In the genomic region with DNA sequence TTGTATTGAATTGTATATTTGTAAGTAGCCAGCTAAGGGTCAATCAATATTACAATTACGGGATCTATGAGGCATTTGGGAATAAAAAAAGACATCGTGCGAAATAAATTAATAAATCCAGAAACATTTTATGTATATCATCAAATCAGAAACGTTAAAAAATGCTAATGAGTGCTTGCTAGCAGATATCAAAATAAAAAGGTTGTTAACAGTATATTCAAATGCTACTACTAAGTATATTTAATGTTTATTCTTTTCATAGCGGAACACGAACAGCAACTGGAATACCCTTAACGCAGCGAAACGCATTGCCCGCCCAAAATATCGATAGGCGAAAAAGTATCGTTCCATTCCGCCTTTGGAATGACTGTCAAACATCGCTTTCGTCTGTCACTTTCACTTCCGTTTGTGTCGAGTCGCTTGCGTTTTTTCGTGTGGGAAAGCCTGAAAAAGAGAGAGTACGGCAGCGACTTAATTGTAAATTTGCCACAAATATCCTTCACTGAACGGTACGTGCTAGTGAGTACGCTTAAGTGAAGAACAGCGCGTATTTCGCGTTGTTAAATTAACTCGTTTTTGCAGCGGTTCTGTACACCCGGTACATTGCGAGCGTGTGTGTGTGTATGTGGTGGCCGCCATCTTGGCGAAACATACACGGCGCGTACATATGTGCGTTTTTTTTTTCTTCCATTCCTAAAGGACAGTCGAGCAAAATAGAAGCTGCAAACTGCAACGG, we compare ENCODE assay signal across 5 fruit fly cellular contexts.
TF ChIP-seq lines count a peak whose summit lies in the region.

A gene (plus strand): TSS at position 388 of the 736 bp plus-strand sequence.

- TF ChIP-seq CTCF in whole organism, embryonic (GFP tag; optimal IDR thresholded peaks at IDR 0.05; lab: Kevin White, UChicago): no peak

TF ChIP-seq in whole organism, adult, 20 proteins besides CTCF, POLR2A, EP300 and RAD21 (continues in another document):
- TF ChIP-seq Crg-1 (GFP tag; optimal IDR thresholded peaks at IDR 0.05; lab: Kevin White, UChicago) (peak; percentile 81), CG1620 (GFP tag; optimal IDR thresholded peaks at IDR 0.05; lab: Kevin White, UChicago) (peak; percentile 73), ovo (GFP tag; optimal IDR thresholded peaks at IDR 0.05; lab: Kevin White, UChicago) (peak; percentile 64), CG11617 (GFP tag; optimal IDR thresholded peaks at IDR 0.05; lab: Kevin White, UChicago) (peak; percentile 86), Clk (GFP tag; optimal IDR thresholded peaks at IDR 0.05; lab: Kevin White, UChicago) (peak; percentile 46), CG12768 (GFP tag; optimal IDR thresholded peaks at IDR 0.05; lab: Kevin White, UChicago) (peak; percentile 70), cic (GFP tag; optimal IDR thresholded peaks at IDR 0.05; lab: Kevin White, UChicago) (peak; percentile 33), tj (GFP tag; optimal IDR thresholded peaks at IDR 0.05; lab: Kevin White, UChicago) (peak; percentile 61), bab1 (GFP tag; optimal IDR thresholded peaks at IDR 0.05; lab: Kevin White, UChicago) (peak; percentile 81), CG5204 (GFP tag; optimal IDR thresholded peaks at IDR 0.05; lab: Kevin White, UChicago) (peak; percentile 72), CG14711 (tag; optimal IDR thresholded peaks at IDR 0.05; lab: Kevin White, UChicago) (peak; percentile 51), toe (GFP tag; optimal IDR thresholded peaks at IDR 0.05; lab: Kevin White, UChicago) (peak; percentile 44), Mnt (GFP tag; optimal IDR thresholded peaks at IDR 0.05; lab: Kevin White, UChicago) (peak; percentile 72), cnc (optimal IDR thresholded peaks at IDR 0.05; lab: Kevin White, UChicago) (no peak), kay (GFP tag; lab: Kevin White, UChicago; ENCODE audit: borderline replicate concordance) (no peak), pad (GFP tag; optimal IDR thresholded peaks at IDR 0.05; lab: Kevin White, UChicago) (peak; percentile 54)

TF ChIP-seq in whole organism, embryonic, 481 proteins besides CTCF, POLR2A, EP300 and RAD21 (continues in another document):
- TF ChIP-seq Doc3 (GFP tag; IDR thresholded peaks at IDR 0.05; lab: Robert Waterston, UW; ENCODE audit: partially characterized antibody) (no peak), Max (GFP tag; optimal IDR thresholded peaks at IDR 0.05; lab: Kevin White, UChicago) (peak; percentile 40), Dref (GFP tag; IDR thresholded peaks at IDR 0.05; lab: Robert Waterston, UW) (peak; percentile 80), MESR4 (GFP tag; optimal IDR thresholded peaks at IDR 0.05; lab: Kevin White, UChicago) (peak; percentile 97), Mrtf (GFP tag; IDR thresholded peaks at IDR 0.05; lab: Robert Waterston, UW) (peak; percentile 49; the same call in 1 of the 3 replicates), CG12155 (GFP tag; optimal IDR thresholded peaks at IDR 0.05; lab: Kevin White, UChicago) (no peak), Optix (GFP tag; IDR thresholded peaks at IDR 0.05; lab: Robert Waterston, UW) (0 out of 3 replicates have a peak, but pooled peaks have one; percentile 22), Taf1 (GFP tag; IDR thresholded peaks at IDR 0.05; lab: Robert Waterston, UW) (no peak; the same call in 1 of the 2 replicates), E2f1 (GFP tag; IDR thresholded peaks at IDR 0.05; lab: Robert Waterston, UW) (peak; percentile 84), Rfx (GFP tag; IDR thresholded peaks at IDR 0.05; lab: Robert Waterston, UW) (peak; percentile 82), gcm2 (GFP tag; optimal IDR thresholded peaks at IDR 0.05; lab: Kevin White, UChicago) (peak; percentile 31), run (tag; optimal IDR thresholded peaks at IDR 0.05; lab: Kevin White, UChicago) (no peak), lab (GFP tag; optimal IDR thresholded peaks at IDR 0.05; lab: Kevin White, UChicago) (peak; percentile 87), CG18476 (GFP tag; optimal IDR thresholded peaks at IDR 0.05; lab: Kevin White, UChicago) (no peak), Dp (GFP tag; optimal IDR thresholded peaks at IDR 0.05; lab: Kevin White, UChicago) (peak; percentile 15), usp (GFP tag; optimal IDR thresholded peaks at IDR 0.05; lab: Kevin White, UChicago) (no peak)

TF ChIP-seq in whole organism, prepupa, 60 proteins besides CTCF, POLR2A, EP300 and RAD21 (continues in another document):
- TF ChIP-seq Gug (GFP tag; IDR thresholded peaks at IDR 0.05; lab: Robert Waterston, UW): no peak
- TF ChIP-seq acj6 (GFP tag; optimal IDR thresholded peaks at IDR 0.05; lab: Kevin White, UChicago): peak; percentile 55
- peak; percentile 44; the same call in 1 of the 2 replicates for TF ChIP-seq CG15336 (GFP tag; IDR thresholded peaks at IDR 0.05; lab: Robert Waterston, UW)
- TF ChIP-seq spab (GFP tag; optimal IDR thresholded peaks at IDR 0.05; lab: Kevin White, UChicago): no peak
- peak; percentile 37 for TF ChIP-seq CG10669 (GFP tag; optimal IDR thresholded peaks at IDR 0.05; lab: Kevin White, UChicago)
- TF ChIP-seq dsx (GFP tag; optimal IDR thresholded peaks at IDR 0.05; lab: Kevin White, UChicago; ENCODE audit: poor library complexity, severe bottlenecking): no peak
- TF ChIP-seq CG6163 (GFP tag; IDR thresholded peaks at IDR 0.05; lab: Robert Waterston, UW): peak; percentile 58; the same call in 1 of the 3 replicates
- peak; percentile 52 for TF ChIP-seq CG32006 (GFP tag; optimal IDR thresholded peaks at IDR 0.05; lab: Kevin White, UChicago)
- peak; percentile 48 for TF ChIP-seq Sox14 (GFP tag; optimal IDR thresholded peaks at IDR 0.05; lab: Kevin White, UChicago)
- TF ChIP-seq Ets21C (GFP tag; optimal IDR thresholded peaks at IDR 0.05; lab: Kevin White, UChicago): peak; percentile 11
- no peak for TF ChIP-seq dac (GFP tag; optimal IDR thresholded peaks at IDR 0.05; lab: Kevin White, UChicago)
- TF ChIP-seq fkh (GFP tag; optimal IDR thresholded peaks at IDR 0.05; lab: Kevin White, UChicago): no peak
- TF ChIP-seq esn (GFP tag; optimal IDR thresholded peaks at IDR 0.05; lab: Kevin White, UChicago): peak; percentile 75
- TF ChIP-seq Smox (GFP tag; optimal IDR thresholded peaks at IDR 0.05; lab: Kevin White, UChicago): no peak
- TF ChIP-seq CG11294 (GFP tag; IDR thresholded peaks at IDR 0.05; lab: Robert Waterston, UW): no peak
- peak; percentile 68 for TF ChIP-seq lz (GFP tag; optimal IDR thresholded peaks at IDR 0.05; lab: Kevin White, UChicago)
- TF ChIP-seq CG1621 (tag; optimal IDR thresholded peaks at IDR 0.05; lab: Kevin White, UChicago): peak; percentile 61

TF ChIP-seq in whole organism, pupa, 21 proteins besides CTCF, POLR2A, EP300 and RAD21:
- TF ChIP-seq CG4496 (GFP tag; IDR thresholded peaks at IDR 0.05; lab: Robert Waterston, UW) (peak; percentile 60; the same call in 1 of the 3 replicates), CG14655 (GFP tag; optimal IDR thresholded peaks at IDR 0.05; lab: Kevin White, UChicago) (no peak), CG8159 (tag; optimal IDR thresholded peaks at IDR 0.05; lab: Kevin White, UChicago) (no peak), CG9948 (tag; optimal IDR thresholded peaks at IDR 0.05; lab: Kevin White, UChicago) (no peak), Ets98B (GFP tag; IDR thresholded peaks at IDR 0.05; lab: Robert Waterston, UW) (peak; percentile 43), CG34367 (tag; optimal IDR thresholded peaks at IDR 0.05; lab: Kevin White, UChicago) (peak; percentile 31), Pif1B (GFP tag; optimal IDR thresholded peaks at IDR 0.05; lab: Kevin White, UChicago) (peak; percentile 54), Snoo (tag; optimal IDR thresholded peaks at IDR 0.05; lab: Kevin White, UChicago) (peak; percentile 73), CG12605 (GFP tag; IDR thresholded peaks at IDR 0.05; lab: Robert Waterston, UW) (0 out of 2 replicates have a peak, but pooled peaks have one; percentile 33), fd96Ca (GFP tag; IDR thresholded peaks at IDR 0.05; lab: Robert Waterston, UW) (peak; percentile 30; the same call in 1 of the 3 replicates), Pif1A (GFP tag; optimal IDR thresholded peaks at IDR 0.05; lab: Kevin White, UChicago) (peak; percentile 44), EcR (GFP tag; optimal IDR thresholded peaks at IDR 0.05; lab: Kevin White, UChicago) (peak; percentile 23), CG8301 (tag; optimal IDR thresholded peaks at IDR 0.05; lab: Kevin White, UChicago) (peak; percentile 44), CG15710 (tag; optimal IDR thresholded peaks at IDR 0.05; lab: Kevin White, UChicago) (peak; percentile 18), D1 (tag; optimal IDR thresholded peaks at IDR 0.05; lab: Kevin White, UChicago) (no peak), gl (tag; optimal IDR thresholded peaks at IDR 0.05; lab: Kevin White, UChicago) (peak; percentile 48), CG32121 (GFP tag; IDR thresholded peaks at IDR 0.05; lab: Robert Waterston, UW) (peak; percentile 30; the same call in 1 of the 2 replicates)

TF ChIP-seq in whole organism, wandering third instar larva, 38 proteins besides CTCF, POLR2A, EP300 and RAD21 (continues in another document):
- no peak for TF ChIP-seq Abd-B (GFP tag; optimal IDR thresholded peaks at IDR 0.05; lab: Kevin White, UChicago)
- TF ChIP-seq rgr (GFP tag; optimal IDR thresholded peaks at IDR 0.05; lab: Kevin White, UChicago): peak; percentile 79
- peak; percentile 59 for TF ChIP-seq OdsH (GFP tag; optimal IDR thresholded peaks at IDR 0.05; lab: Kevin White, UChicago)
- TF ChIP-seq foxo (GFP tag; optimal IDR thresholded peaks at IDR 0.05; lab: Kevin White, UChicago): peak in 1 of 2 experiments; percentile 35
- peak; percentile 75 for TF ChIP-seq br (GFP tag; optimal IDR thresholded peaks at IDR 0.05; lab: Kevin White, UChicago)
- no peak for TF ChIP-seq Jra (GFP tag; optimal IDR thresholded peaks at IDR 0.05; lab: Kevin White, UChicago)
- no peak for TF ChIP-seq usp (GFP tag; optimal IDR thresholded peaks at IDR 0.05; lab: Kevin White, UChicago)
- TF ChIP-seq Vsx2 (GFP tag; optimal IDR thresholded peaks at IDR 0.05; lab: Kevin White, UChicago; ENCODE audit: partially characterized antibody): peak; percentile 5
- TF ChIP-seq GATAd (GFP tag; optimal IDR thresholded peaks at IDR 0.05; lab: Kevin White, UChicago): no peak
- peak; percentile 30 for TF ChIP-seq HLH106 (tag; optimal IDR thresholded peaks at IDR 0.05; lab: Kevin White, UChicago)
- TF ChIP-seq jim (GFP tag; optimal IDR thresholded peaks at IDR 0.05; lab: Kevin White, UChicago): no peak
- TF ChIP-seq CG9705 (GFP tag; optimal IDR thresholded peaks at IDR 0.05; lab: Kevin White, UChicago): peak; percentile 56
- TF ChIP-seq ey (GFP tag; optimal IDR thresholded peaks at IDR 0.05; lab: Kevin White, UChicago): peak; percentile 48
- peak; percentile 4 for TF ChIP-seq woc (GFP tag; optimal IDR thresholded peaks at IDR 0.05; lab: Kevin White, UChicago)
- peak; percentile 47 for TF ChIP-seq Dif (GFP tag; optimal IDR thresholded peaks at IDR 0.05; lab: Kevin White, UChicago; ENCODE audit: partially characterized antibody)
- TF ChIP-seq Sp1 (GFP tag; optimal IDR thresholded peaks at IDR 0.05; lab: Kevin White, UChicago): peak; percentile 83
- peak; percentile 37 for TF ChIP-seq fru (GFP tag; optimal IDR thresholded peaks at IDR 0.05; lab: Kevin White, UChicago)
- TF ChIP-seq Hr78 (GFP tag; optimal IDR thresholded peaks at IDR 0.05; lab: Kevin White, UChicago): no peak
- peak; percentile 30 for TF ChIP-seq psq (GFP tag; optimal IDR thresholded peaks at IDR 0.05; lab: Kevin White, UChicago)
- no peak for TF ChIP-seq lola (GFP tag; optimal IDR thresholded peaks at IDR 0.05; lab: Kevin White, UChicago)
- peak; percentile 75 for TF ChIP-seq Hr83 (GFP tag; optimal IDR thresholded peaks at IDR 0.05; lab: Kevin White, UChicago; ENCODE audit: poor library complexity, severe bottlenecking)
